Worm (Caenorhabditis elegans): Measurements from ENCODE around the gene dpy-3.

Gene dpy-3

ce11 chrX:2120961-2121360, 24.5 kb downstream of the dpy-3 start, which contains the start of gene gpa-5:
TSS of gene gpa-5 (minus strand) at chrX:2121061.
- TF ChIP-seq unc-130 (GFP tag; optimal IDR thresholded peaks at IDR 0.05) (no peak), daf-16 (GFP tag; optimal IDR thresholded peaks at IDR 0.05) (no peak), daf-16 (tag; optimal IDR thresholded peaks at IDR 0.05) (no peak), ceh-44 (GFP tag; IDR thresholded peaks at IDR 0.05) (no peak), lin-29 (GFP tag; IDR thresholded peaks at IDR 0.05) (no peak), fkh-10 (GFP tag; optimal IDR thresholded peaks at IDR 0.05) (no peak), madf-9 (GFP tag; conservative IDR thresholded peaks at IDR 0.05) (no peak), daf-19 (GFP tag; conservative IDR thresholded peaks at IDR 0.05) (no peak), nhr-111 (GFP tag; optimal IDR thresholded peaks at IDR 0.05) (no peak), mep-1 (tag; optimal IDR thresholded peaks at IDR 0.05) (no peak), F49E8.2 (tag; optimal IDR thresholded peaks at IDR 0.05; ENCODE audit: borderline replicate concordance) (no peak), nhr-102 (tag; optimal IDR thresholded peaks at IDR 0.05) (no peak), zip-2 (tag; optimal IDR thresholded peaks at IDR 0.05) (no peak)

- no peak for TF ChIP-seq zfp-3 (GFP tag; conservative IDR thresholded peaks at IDR 0.05)
- no peak for TF ChIP-seq F10B5.3 (tag; optimal IDR thresholded peaks at IDR 0.05)
- TF ChIP-seq lim-7 (GFP tag; IDR thresholded peaks at IDR 0.05), result no peak
- no peak for TF ChIP-seq duxl-1 (tag; optimal IDR thresholded peaks at IDR 0.05; ENCODE audit: poor library complexity)
- no peak for TF ChIP-seq lin-38 (GFP tag; IDR thresholded peaks at IDR 0.05)
- TF ChIP-seq ceh-20 (GFP tag; IDR thresholded peaks at IDR 0.05), result no peak
- TF ChIP-seq sdz-12 (GFP tag; optimal IDR thresholded peaks at IDR 0.05), result no peak
- TF ChIP-seq nhr-111 (GFP tag; optimal IDR thresholded peaks at IDR 0.05), result no peak
- TF ChIP-seq spr-3 (GFP tag; optimal IDR thresholded peaks at IDR 0.05), result no peak
- TF ChIP-seq mxl-2 (GFP tag; conservative IDR thresholded peaks at IDR 0.05), result no peak
- no peak for TF ChIP-seq ztf-7 (tag; optimal IDR thresholded peaks at IDR 0.05)
- no peak for TF ChIP-seq aly-2 (tag; optimal IDR thresholded peaks at IDR 0.05)
- no peak for TF ChIP-seq rbr-2 (tag; optimal IDR thresholded peaks at IDR 0.05)
- no peak for TF ChIP-seq mes-2 (tag; optimal IDR thresholded peaks at IDR 0.05; ENCODE audit: poor library complexity, severe bottlenecking)
- TF ChIP-seq madf-9 (GFP tag; conservative IDR thresholded peaks at IDR 0.05), result no peak
- no peak for TF ChIP-seq hlh-11 (tag; optimal IDR thresholded peaks at IDR 0.05)
- no peak for TF ChIP-seq nhr-28 (tag; optimal IDR thresholded peaks at IDR 0.05)
These were observed 27.3 kb downstream of the dpy-3 start, which contains the start of gene swip-10 for ce11 chrX:2118162-2118561. TSS of gene swip-10 (minus strand) at chrX:2118262.

- 0 out of 2 replicates have a peak, but pooled peaks have one; percentile 35 for TF ChIP-seq T26A8.4 (GFP tag; IDR thresholded peaks at IDR 0.05)
- TF ChIP-seq cey-2 (tag; optimal IDR thresholded peaks at IDR 0.05; ENCODE audit: borderline replicate concordance, insufficient read depth), result no peak
- TF ChIP-seq mxl-3 (GFP tag; optimal IDR thresholded peaks at IDR 0.05), result peak; percentile 34
- no peak for TF ChIP-seq egl-27 (tag; optimal IDR thresholded peaks at IDR 0.05)
- TF ChIP-seq nhr-28 (tag; optimal IDR thresholded peaks at IDR 0.05), result peak; percentile 17
- peak; percentile 63 for TF ChIP-seq hlh-30 (tag; optimal IDR thresholded peaks at IDR 0.05; ENCODE audit: insufficient read depth)
- TF ChIP-seq nhr-48 (tag; optimal IDR thresholded peaks at IDR 0.05), result peak; percentile 61
- TF ChIP-seq nhr-11 (tag; optimal IDR thresholded peaks at IDR 0.05), result no peak
- TF ChIP-seq mdl-1 (tag; optimal IDR thresholded peaks at IDR 0.05), result peak; percentile 8 to 74
- no peak for TF ChIP-seq lim-7 (GFP tag; IDR thresholded peaks at IDR 0.05)
- TF ChIP-seq ceh-82 (tag; optimal IDR thresholded peaks at IDR 0.05), result no peak
- peak; percentile 22 for TF ChIP-seq spr-1 (tag; optimal IDR thresholded peaks at IDR 0.05)
- peak; percentile 68 for TF ChIP-seq hlh-11 (tag; optimal IDR thresholded peaks at IDR 0.05)
- peak; percentile 82 for TF ChIP-seq aha-1 (tag)
These were observed 29.1 kb downstream of the dpy-3 start for ce11 chrX:2116304-2116867.

Data from whole organism, L4 larva.